Worm (Caenorhabditis elegans) whole organism, L2 larva: ENCODE data around the gene Y38F1A.4.

ENCODE experiments used
- ama-1 ChIP-seq: fragments of 150-350 bp; optimal IDR thresholded peaks from 2 replicates; lab custom pipeline; 2018; ENCODE audit warnings: inconsistent platforms
- blmp-1 ChIP-seq: sonication (generic microtip); optimal IDR thresholded peaks from 2 replicates; lab custom pipeline; 2017; ENCODE audit warnings: missing genetic modification characterization, mild to moderate bottlenecking, missing compliant biosample characterization, antibody characterized with exemption, moderate library complexity; ENCODE audit not compliant: insufficient read depth
- snpc-4 ChIP-seq: fragments of 150-350 bp; optimal IDR thresholded peaks from 2 replicates; lab custom pipeline; 2014; ENCODE audit warnings: missing biosample characterization, missing genetic modification characterization

- TF ChIP-seq snpc-4 (tag; lab: Kevin White, UChicago) (no peak), blmp-1 (tag; lab: Kevin White, UChicago) (no peak), ama-1 (no peak)
Measured at ce11 chrII:12921478-12921877, 48.0 kb downstream of the Y38F1A.4 start.
